Worm (Caenorhabditis elegans) whole organism, L4 larva: ENCODE measurements around the gene inx-8.

ENCODE experiments used
- egl-27 ChIP-seq: sonication (generic microtip); optimal IDR thresholded peaks from 3 replicates; lab custom pipeline; 2017; ENCODE audit warnings: missing biosample characterization, missing genetic modification reagents, missing genetic modification characterization
- fkh-10 ChIP-seq: fragments of 150-350 bp; optimal IDR thresholded peaks from 2 replicates; lab custom pipeline; 2014; ENCODE audit warnings: missing biosample characterization, missing genetic modification reagents, missing genetic modification characterization
- madf-9 ChIP-seq: fragments of 200-800 bp; sonication (Bioruptor generic); conservative IDR thresholded peaks from 2 replicates; pipeline ENCODE4 v1.3.6; 2022; ENCODE audit warnings: missing genetic modification reagents, missing genetic modification characterization, missing compliant biosample characterization
- nhr-48 ChIP-seq: sonication (generic microtip); optimal IDR thresholded peaks from 2 replicates; lab custom pipeline; 2016; ENCODE audit warnings: mild to moderate bottlenecking, missing genetic modification characterization, missing compliant biosample characterization
- nhr-76 ChIP-seq: fragments of 150-350 bp; optimal IDR thresholded peaks from 2 replicates; lab custom pipeline; 2014; ENCODE audit warnings: missing biosample characterization, missing genetic modification characterization
- set-16 ChIP-seq: fragments of 200-800 bp; sonication (Bioruptor generic); IDR thresholded peaks from 2 replicates; pipeline ENCODE4 v1.3.6; 2022; ENCODE audit warnings: missing genetic modification reagents, missing genetic modification characterization, missing compliant biosample characterization

DNA sequence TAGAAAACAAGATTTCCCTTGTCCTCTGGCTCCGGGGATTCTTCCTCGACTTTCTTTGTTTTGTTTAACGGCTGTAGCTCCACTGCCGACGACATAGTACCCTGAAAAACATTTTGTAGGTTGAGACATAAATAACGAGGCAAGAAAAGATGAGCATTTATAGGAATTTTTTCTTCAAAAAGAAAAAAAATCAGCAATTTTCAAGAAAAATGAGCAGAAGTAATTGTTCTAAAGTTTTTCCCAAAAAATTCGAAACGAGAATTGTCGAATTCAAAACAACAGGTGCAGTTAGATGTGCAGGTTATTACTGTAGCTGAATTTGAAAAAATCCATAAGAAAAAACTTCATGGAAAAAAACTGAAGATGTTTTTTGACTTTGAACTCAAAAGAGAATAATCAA, 18.3 kb upstream of the inx-8 start, which contains the start of gene ent-1:
- TF ChIP-seq egl-27 (no peak), madf-9 (GFP tag; lab: Robert Waterston, UW) (no peak), fkh-10 (GFP tag; lab: Kevin White, UChicago) (no peak), nhr-48 (no peak), set-16 (GFP tag; lab: Robert Waterston, UW) (no peak), nhr-76 (tag; lab: Kevin White, UChicago) (no peak)
